Worm (Caenorhabditis elegans): Measurements from ENCODE around the gene cnnm-1.

ce11 chrIV:17162515-17162914 is 44.1 kb downstream of the cnnm-1 start, which contains the start of gene skr-13:
- TF ChIP-seq ama-1 (optimal IDR thresholded peaks at IDR 0.05) (no peak), F13C5.2 (tag; optimal IDR thresholded peaks at IDR 0.05) (no peak), tbx-11 (GFP tag; IDR thresholded peaks at IDR 0.05) (no peak), hnd-1 (tag; optimal IDR thresholded peaks at IDR 0.05) (no peak), flt-1 (GFP tag; IDR thresholded peaks at IDR 0.05) (no peak), hmg-4 (GFP tag; optimal IDR thresholded peaks at IDR 0.05) (no peak), ets-7 (tag; optimal IDR thresholded peaks at IDR 0.05) (no peak)
